Worm (Caenorhabditis elegans): ENCODE measurements around the gene C50C3.12.

The C50C3.12 gene

ce11 chrIII:8144574-8145065 is 31.7 kb upstream of the C50C3.12 start, which contains the start of the genes C14B9.8 and mrpl-18 (continued):
- TF ChIP-seq mep-1 (tag; optimal IDR thresholded peaks at IDR 0.05) (peak; percentile 43), mxl-2 (GFP tag; conservative IDR thresholded peaks at IDR 0.05) (no peak)

DNA sequence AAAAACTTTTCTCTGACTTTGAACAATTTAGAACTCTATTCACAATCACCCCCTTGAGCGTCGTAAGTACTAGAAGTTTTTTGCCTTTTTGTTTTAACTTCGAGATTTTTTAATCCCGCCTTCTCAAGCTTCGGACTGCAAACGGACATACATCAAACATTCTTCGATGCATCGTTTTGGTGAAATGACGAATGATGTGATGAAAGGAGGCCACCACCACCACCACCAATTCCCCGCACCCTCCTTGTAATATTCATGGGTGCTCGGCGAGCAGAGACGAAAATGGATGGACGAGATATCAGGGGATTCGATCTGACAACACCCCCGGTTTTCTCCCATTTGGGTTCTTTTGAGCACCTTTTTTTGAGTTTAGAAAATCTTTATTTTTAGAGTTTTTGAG is 30.4 kb upstream of the C50C3.12 start:
- TF ChIP-seq hmg-1.1 (GFP tag; IDR thresholded peaks at IDR 0.05) = 0 out of 2 replicates have a peak, but pooled peaks have one; percentile 14
- TF ChIP-seq daf-16 (GFP tag; optimal IDR thresholded peaks at IDR 0.05) = no peak
- no peak for TF ChIP-seq daf-16 (tag; optimal IDR thresholded peaks at IDR 0.05)
- no peak for TF ChIP-seq nhr-237 (tag; optimal IDR thresholded peaks at IDR 0.05)
- peak in 1 of 2 experiments; percentile 61 for TF ChIP-seq unc-62 (GFP tag; optimal IDR thresholded peaks at IDR 0.05 in 1 of 2)
- no peak for TF ChIP-seq unc-62 (tag; optimal IDR thresholded peaks at IDR 0.05)
- TF ChIP-seq lsy-2 (tag; optimal IDR thresholded peaks at IDR 0.05) = no peak
- no peak for TF ChIP-seq nhr-28 (tag; optimal IDR thresholded peaks at IDR 0.05)
- no peak for TF ChIP-seq nhr-111 (GFP tag; optimal IDR thresholded peaks at IDR 0.05)
- TF ChIP-seq madf-5 (GFP tag; IDR thresholded peaks at IDR 0.05) = no peak
- no peak for TF ChIP-seq lin-15B (tag; optimal IDR thresholded peaks at IDR 0.05)
- TF ChIP-seq ceh-20 (GFP tag; IDR thresholded peaks at IDR 0.05) = peak; percentile 54; the same call in 1 of the 2 replicates

- TF ChIP-seq attf-4 (tag; optimal IDR thresholded peaks at IDR 0.05) (no peak), jun-1 (tag; optimal IDR thresholded peaks at IDR 0.05) (no peak), hlh-11 (tag; optimal IDR thresholded peaks at IDR 0.05) (no peak), madf-9 (GFP tag; conservative IDR thresholded peaks at IDR 0.05) (no peak), fos-1 (tag; optimal IDR thresholded peaks at IDR 0.05) (no peak), saeg-2 (GFP tag; IDR thresholded peaks at IDR 0.05) (no peak), nhr-237 (tag; optimal IDR thresholded peaks at IDR 0.05) (no peak), lin-15B (tag; optimal IDR thresholded peaks at IDR 0.05) (no peak), ceh-28 (tag; optimal IDR thresholded peaks at IDR 0.05) (no peak), hlh-30 (tag; optimal IDR thresholded peaks at IDR 0.05; ENCODE audit: insufficient read depth) (no peak), snpc-4 (tag; optimal IDR thresholded peaks at IDR 0.05) (no peak), unc-62 (GFP tag; optimal IDR thresholded peaks at IDR 0.05 in 1 of 2) (no peak), unc-62 (tag; optimal IDR thresholded peaks at IDR 0.05) (no peak), set-16 (GFP tag; IDR thresholded peaks at IDR 0.05) (no peak), nhr-11 (tag; optimal IDR thresholded peaks at IDR 0.05) (no peak), nhr-102 (tag; optimal IDR thresholded peaks at IDR 0.05) (no peak), dmd-9 (GFP tag; IDR thresholded peaks at IDR 0.05) (no peak), Y75B8A.6 (GFP tag; IDR thresholded peaks at IDR 0.05) (no peak)
Measured at ce11 chrIII:8148751-8149150, 27.6 kb upstream of the C50C3.12 start, which contains the start of gene D2007.2. Gene D2007.2, plus strand, starts transcription at chrIII:8148963.

DNA sequence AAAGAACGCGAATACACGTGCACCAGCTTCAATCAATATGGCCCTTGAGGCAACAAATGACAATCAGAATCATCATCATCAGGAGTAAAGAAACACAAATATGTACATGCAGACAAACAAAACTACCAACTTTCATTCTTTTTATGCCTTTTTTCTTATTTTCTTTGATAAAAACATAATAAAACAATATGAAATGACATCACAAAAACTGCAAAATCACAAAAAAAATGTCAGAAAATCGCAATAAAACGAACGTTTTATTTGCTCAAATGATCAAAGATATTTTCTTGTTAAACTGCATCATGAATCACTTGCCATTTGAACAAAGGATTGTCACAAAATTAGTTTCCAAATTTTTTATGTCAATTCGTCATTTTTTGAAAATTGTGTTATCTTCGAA is 21.9 kb upstream of the C50C3.12 start:
- TF ChIP-seq dve-1 (tag; optimal IDR thresholded peaks at IDR 0.05; ENCODE audit: insufficient read depth) = peak; percentile 37
- no peak for TF ChIP-seq ceh-32 (tag; optimal IDR thresholded peaks at IDR 0.05; ENCODE audit: poor library complexity)
- TF ChIP-seq dpl-1 (GFP tag; optimal IDR thresholded peaks at IDR 0.05) = peak; percentile 22
- no peak for TF ChIP-seq lsy-2 (tag; optimal IDR thresholded peaks at IDR 0.05)
- peak; percentile 25 for TF ChIP-seq hlh-30 (tag; optimal IDR thresholded peaks at IDR 0.05; ENCODE audit: insufficient read depth)
- TF ChIP-seq lin-29 (GFP tag; IDR thresholded peaks at IDR 0.05) = no peak
- TF ChIP-seq snpc-1.2 (GFP tag; IDR thresholded peaks at IDR 0.05) = no peak
- no peak for TF ChIP-seq lin-15B (tag; optimal IDR thresholded peaks at IDR 0.05)
- no peak for TF ChIP-seq zip-2 (tag; optimal IDR thresholded peaks at IDR 0.05)
- no peak for TF ChIP-seq ceh-28 (tag; optimal IDR thresholded peaks at IDR 0.05)
- TF ChIP-seq daf-8 (GFP tag; IDR thresholded peaks at IDR 0.05) = no peak
- TF ChIP-seq vab-7 (GFP tag; IDR thresholded peaks at IDR 0.05) = no peak
- TF ChIP-seq F26F4.8 (GFP tag; conservative IDR thresholded peaks at IDR 0.05) = no peak
- TF ChIP-seq zip-11 (GFP tag; IDR thresholded peaks at IDR 0.05) = no peak
- TF ChIP-seq php-3 (GFP tag; IDR thresholded peaks at IDR 0.05) = peak; percentile 88; the same call in 1 of the 2 replicates
- no peak for TF ChIP-seq daf-19 (GFP tag; conservative IDR thresholded peaks at IDR 0.05)
- TF ChIP-seq pqm-1 (tag; optimal IDR thresholded peaks at IDR 0.05) = peak; percentile 55
- TF ChIP-seq nhr-48 (tag; optimal IDR thresholded peaks at IDR 0.05) = no peak
- TF ChIP-seq ZK546.5 (tag; optimal IDR thresholded peaks at IDR 0.05) = no peak
- no peak for TF ChIP-seq nhr-6 (tag; optimal IDR thresholded peaks at IDR 0.05)
- TF ChIP-seq ztf-7 (tag; optimal IDR thresholded peaks at IDR 0.05) = no peak
- TF ChIP-seq aha-1 (tag) = no peak
- no peak for TF ChIP-seq ztf-11 (tag; optimal IDR thresholded peaks at IDR 0.05)
- no peak for TF ChIP-seq daf-16 (GFP tag; optimal IDR thresholded peaks at IDR 0.05)
- TF ChIP-seq daf-16 (tag; optimal IDR thresholded peaks at IDR 0.05) = peak; percentile 51

Measured in whole organism, L4 larva.